Worm (Caenorhabditis elegans) whole organism, L2 larva: Measurements from ENCODE around the gene F34H10.1.

Source experiments
- C34F6.9 ChIP-seq: fragments of 150-350 bp; optimal IDR thresholded peaks from 2 replicates; lab custom pipeline; 2014; ENCODE audit warnings: missing biosample characterization, missing genetic modification characterization
- ama-1 ChIP-seq: fragments of 150-350 bp; optimal IDR thresholded peaks from 2 replicates; lab custom pipeline; 2018; ENCODE audit warnings: inconsistent platforms
- ceh-82 ChIP-seq: fragments of 150-350 bp; optimal IDR thresholded peaks from 2 replicates; lab custom pipeline; 2014; ENCODE audit warnings: missing biosample characterization, missing genetic modification characterization
- gmeb-1 ChIP-seq: fragments of 150-350 bp; optimal IDR thresholded peaks from 2 replicates; lab custom pipeline; 2014; ENCODE audit warnings: missing biosample characterization, missing genetic modification characterization
- nhr-11 ChIP-seq: fragments of 150-350 bp; optimal IDR thresholded peaks from 2 replicates; lab custom pipeline; 2014; ENCODE audit warnings: missing biosample characterization, missing genetic modification characterization
- peb-1 ChIP-seq: fragments of 150-350 bp; optimal IDR thresholded peaks from 2 replicates; lab custom pipeline; 2014; ENCODE audit warnings: missing biosample characterization, missing genetic modification characterization
- unc-55 ChIP-seq: fragments of 150-350 bp; sonication (generic microtip); optimal IDR thresholded peaks from 3 replicates; lab custom pipeline; 2014; ENCODE audit warnings: missing biosample characterization, missing genetic modification reagents, missing genetic modification characterization

ce11 chrX:9654232-9654631 lies 28.3 kb downstream of the F34H10.1 start:
- TF ChIP-seq C34F6.9 (tag; lab: Kevin White, UChicago), result no peak
- no peak for TF ChIP-seq nhr-11 (tag; lab: Kevin White, UChicago)
- no peak for TF ChIP-seq unc-55 (GFP tag; lab: Kevin White, UChicago)
- TF ChIP-seq gmeb-1 (tag; lab: Kevin White, UChicago), result no peak
- TF ChIP-seq peb-1 (tag; lab: Kevin White, UChicago), result no peak
- TF ChIP-seq ceh-82, result no peak
- no peak for TF ChIP-seq ama-1
